Worm (Caenorhabditis elegans): ENCODE data around the gene Y67D8A.2.
"Not testable (repeated sequence)": the region's sequence is repeated elsewhere in the genome, so short reads cannot be mapped to it uniquely, and the experiment has no call there.

Y67D8A.2 gene

ce11 chrIV:3293800-3294493 is 71.7 kb downstream of the Y67D8A.2 start:
- TF ChIP-seq unc-62 (GFP tag; optimal IDR thresholded peaks at IDR 0.05), result no peak

DNA sequence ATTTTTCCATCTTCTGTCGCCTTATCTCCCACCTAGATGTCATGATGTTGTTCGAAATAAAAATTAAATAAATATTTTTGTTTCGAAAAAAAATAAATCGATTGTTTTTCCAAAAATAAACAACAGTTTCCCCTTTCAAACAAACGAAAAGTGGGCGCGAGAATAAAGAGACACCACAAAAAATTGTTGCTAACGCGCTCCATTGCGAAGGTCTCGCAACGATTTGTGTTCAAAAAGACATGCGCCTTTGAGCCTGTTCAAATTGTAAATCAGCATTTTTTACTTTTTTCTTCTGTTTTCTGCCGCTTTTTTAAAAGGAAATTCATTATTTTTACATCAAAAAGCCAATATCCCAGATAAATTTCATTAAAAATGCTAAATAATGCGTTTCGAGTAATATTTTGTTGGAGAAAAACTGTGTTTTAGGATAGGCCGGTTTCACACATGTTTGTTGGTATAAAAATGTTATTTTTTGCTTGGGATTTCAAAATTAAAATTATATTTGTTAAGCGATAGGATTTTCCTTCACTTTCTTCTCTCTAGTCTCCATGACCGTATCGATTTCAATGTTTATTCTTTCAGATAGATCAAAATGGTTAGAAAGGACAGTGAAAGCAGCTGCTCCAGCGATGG is 72.4 kb downstream of the Y67D8A.2 start, which contains the start of gene W08E12.7:
W08E12.7 (plus strand) TSS at position 583 of the 633 bp plus-strand sequence.
- TF ChIP-seq unc-62 (GFP tag; optimal IDR thresholded peaks at IDR 0.05), result no peak

ce11 chrIV:3296578-3297549 is 74.6 kb downstream of the Y67D8A.2 start:
- no peak for TF ChIP-seq unc-62 (GFP tag; optimal IDR thresholded peaks at IDR 0.05)

DNA sequence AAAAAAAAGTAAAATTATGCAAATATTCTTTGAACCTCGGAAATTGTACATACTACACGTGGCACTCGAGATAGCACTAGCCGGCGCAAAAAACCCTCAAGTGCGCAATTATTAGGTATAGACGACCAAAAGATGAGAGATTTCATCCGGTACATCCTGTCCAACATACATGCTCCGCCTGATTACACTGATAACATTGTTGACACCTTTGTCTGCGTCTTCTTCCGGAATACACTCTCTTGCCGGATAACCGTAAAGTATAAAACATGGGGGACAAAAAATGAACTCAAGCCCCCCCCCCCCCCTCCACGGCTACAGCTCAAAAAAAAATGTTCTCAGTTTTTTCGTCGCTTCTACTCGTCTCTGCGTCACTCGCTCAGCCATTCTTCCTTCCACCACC is 76.1 kb downstream of the Y67D8A.2 start, which contains the start of gene W08E12.6:
W08E12.6 (plus strand) TSS at position 301 of the 400 bp plus-strand sequence.
- TF ChIP-seq unc-62 (GFP tag; optimal IDR thresholded peaks at IDR 0.05), result no peak

DNA sequence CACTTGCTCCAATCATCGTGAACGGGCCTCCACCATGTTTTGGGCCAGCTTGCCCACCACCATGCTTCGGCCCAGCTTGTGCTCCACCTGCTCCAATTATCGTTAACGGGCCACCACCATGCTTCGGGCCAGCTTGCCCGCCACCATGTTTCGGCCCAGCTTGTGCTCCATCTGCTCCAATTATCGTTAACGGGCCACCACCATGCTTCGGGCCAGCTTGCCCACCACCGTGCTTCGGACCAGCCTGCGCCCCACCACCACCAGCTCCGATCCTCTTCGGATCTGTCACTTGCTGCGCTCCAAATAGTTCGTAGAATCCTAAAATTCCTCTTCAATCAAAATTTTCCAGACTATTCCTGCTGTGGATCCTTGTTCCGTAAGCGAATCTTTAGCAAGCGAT is 77.0 kb downstream of the Y67D8A.2 start:
- no peak for TF ChIP-seq unc-62 (GFP tag; optimal IDR thresholded peaks at IDR 0.05)

DNA sequence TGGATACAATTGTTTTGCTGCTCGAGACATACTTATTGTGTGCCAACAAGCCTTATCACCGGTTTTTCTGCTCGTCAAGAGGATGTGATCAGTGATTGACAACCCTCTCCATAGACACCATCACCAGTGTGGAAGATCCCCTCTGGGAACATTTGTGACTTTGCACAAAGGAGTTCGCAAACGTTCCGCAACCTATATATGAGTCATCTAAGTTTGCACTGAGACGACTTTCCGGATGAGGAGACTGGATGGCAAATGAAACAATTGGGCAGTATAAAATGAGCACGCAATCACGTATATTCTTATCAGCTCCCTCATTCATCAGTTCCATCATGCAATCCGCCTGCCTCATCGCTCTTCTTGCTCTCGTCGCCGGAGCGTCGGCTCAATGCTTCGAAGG is 78.3 kb downstream of the Y67D8A.2 start, which contains the start of gene W08E12.5:
W08E12.5 (plus strand) TSS at position 301 of the 400 bp plus-strand sequence.
- no peak for TF ChIP-seq unc-62 (GFP tag; optimal IDR thresholded peaks at IDR 0.05)

- not testable (repeated sequence) for TF ChIP-seq unc-62 (GFP tag; optimal IDR thresholded peaks at IDR 0.05)
Observed at ce11 chrIV:3302058-3302457, 79.8 kb downstream of the Y67D8A.2 start, which contains the start of gene W08E12.4. TSS of gene W08E12.4 (plus strand) at chrIV:3302358.
